Fruit fly (Drosophila melanogaster) whole organism, embryonic: ENCODE results near the gene Ir94a.

ENCODE experiments used
- CG10267 ChIP-seq: fragments of 200-800 bp; sonication (Bioruptor generic); optimal IDR thresholded peaks from 2 replicates; lab custom pipeline; 2018; ENCODE audit warnings: missing biosample characterization, mild to moderate bottlenecking, missing genetic modification characterization, moderate library complexity
- CG10543 ChIP-seq: fragments of 200-800 bp; sonication (Bioruptor generic); optimal IDR thresholded peaks from 3 replicates; lab custom pipeline; 2017; ENCODE audit warnings: missing biosample characterization, mild to moderate bottlenecking, missing genetic modification characterization, moderate library complexity
- CG11093 ChIP-seq: fragments of 200-800 bp; sonication (Bioruptor generic); IDR thresholded peaks from 3 replicates; pipeline ENCODE4 v1.3.6; 2022; ENCODE audit warnings: missing biosample characterization, missing genetic modification characterization
- CG1603 ChIP-seq: fragments of 200-800 bp; sonication (Bioruptor generic); optimal IDR thresholded peaks from 2 replicates; lab custom pipeline; 2019; ENCODE audit warnings: missing biosample characterization, mild to moderate bottlenecking, missing genetic modification characterization, moderate library complexity
- CG18619 ChIP-seq: fragments of 200-800 bp; sonication (Bioruptor generic); optimal IDR thresholded peaks from 3 replicates; lab custom pipeline; 2017; ENCODE audit warnings: missing biosample characterization, mild to moderate bottlenecking, missing genetic modification characterization
- CG2129 ChIP-seq: fragments of 200-800 bp; sonication (Bioruptor generic); IDR thresholded peaks from 2 replicates; pipeline ENCODE4 v1.3.6; 2022; ENCODE audit warnings: missing biosample characterization, missing genetic modification characterization; ENCODE audit not compliant: partially characterized antibody
- CG2199 ChIP-seq: fragments of 200-800 bp; sonication (Bioruptor generic); IDR thresholded peaks from 3 replicates; pipeline ENCODE4 v1.3.6; 2022; ENCODE audit warnings: missing biosample characterization, missing genetic modification characterization
- CG30403 ChIP-seq: fragments of 200-800 bp; sonication (Bioruptor generic); optimal IDR thresholded peaks from 3 replicates; lab custom pipeline; 2016; ENCODE audit warnings: missing biosample characterization, missing genetic modification characterization
- CG33557 ChIP-seq: fragments of 200-800 bp; sonication (Bioruptor generic); optimal IDR thresholded peaks from 2 replicates; lab custom pipeline; 2019; ENCODE audit warnings: missing biosample characterization, mild to moderate bottlenecking, missing genetic modification characterization, moderate library complexity
- CG34422 ChIP-seq: fragments of 200-800 bp; sonication (Bioruptor generic); IDR thresholded peaks from 3 replicates; pipeline ENCODE4 v1.3.6; 2022; ENCODE audit warnings: missing biosample characterization, missing genetic modification characterization
- CG3726 ChIP-seq: fragments of 200-800 bp; sonication (Bioruptor generic); IDR thresholded peaks from 3 replicates; pipeline ENCODE4, ENCODE4 v1.3.6; 2022; ENCODE audit warnings: missing biosample characterization, missing genetic modification characterization
- CG4730 ChIP-seq: fragments of 200-800 bp; sonication (Bioruptor generic); IDR thresholded peaks from 2 replicates; pipeline ENCODE4 v1.3.6; 2022; ENCODE audit warnings: missing biosample characterization, missing genetic modification characterization
- CG6654 ChIP-seq: fragments of 200-800 bp; sonication (Bioruptor generic); optimal IDR thresholded peaks from 2 replicates; lab custom pipeline; 2017; ENCODE audit warnings: missing biosample characterization, mild to moderate bottlenecking, missing genetic modification characterization
- CG6791 ChIP-seq: fragments of 200-800 bp; sonication (Bioruptor generic); IDR thresholded peaks from 3 replicates; pipeline ENCODE4 v1.3.6; 2022; ENCODE audit warnings: missing biosample characterization, missing genetic modification characterization; ENCODE audit not compliant: partially characterized antibody
- CG7372 ChIP-seq: fragments of 200-800 bp; sonication (Bioruptor generic); IDR thresholded peaks from 2 replicates; pipeline ENCODE4 v1.3.6; 2022; ENCODE audit warnings: missing biosample characterization, missing genetic modification characterization
- CG7987 ChIP-seq: fragments of 200-800 bp; sonication (Bioruptor generic); optimal IDR thresholded peaks from 2 replicates; lab custom pipeline; 2018; ENCODE audit warnings: missing biosample characterization, mild to moderate bottlenecking, missing genetic modification characterization, moderate library complexity
- CG9437 ChIP-seq: fragments of 200-800 bp; sonication (Bioruptor generic); optimal IDR thresholded peaks from 2 replicates; lab custom pipeline; 2018; ENCODE audit warnings: missing biosample characterization, mild to moderate bottlenecking, missing genetic modification characterization
- CoRest ChIP-seq: fragments of 200-800 bp; sonication (Bioruptor generic); optimal IDR thresholded peaks from 3 replicates; lab custom pipeline; 2018; ENCODE audit warnings: missing biosample characterization, mild to moderate bottlenecking, missing genetic modification characterization, moderate library complexity
- Dek ChIP-seq: fragments of 200-800 bp; sonication (Bioruptor generic); optimal IDR thresholded peaks from 3 replicates; lab custom pipeline; 2019; ENCODE audit warnings: missing biosample characterization, mild to moderate bottlenecking, missing genetic modification characterization, moderate library complexity
- ERR ChIP-seq: fragments of 200-800 bp; sonication (Bioruptor generic); optimal IDR thresholded peaks from 2 replicates; lab custom pipeline; 2016; ENCODE audit warnings: missing biosample characterization, missing genetic modification characterization
- Ets97D ChIP-seq: fragments of 200-800 bp; sonication (Bioruptor generic); optimal IDR thresholded peaks from 3 replicates; lab custom pipeline; 2016; ENCODE audit warnings: missing biosample characterization, missing genetic modification characterization
- Fer2 ChIP-seq: fragments of 200-800 bp; sonication (Bioruptor generic); optimal IDR thresholded peaks from 2 replicates; lab custom pipeline; 2018; ENCODE audit warnings: missing biosample characterization, mild to moderate bottlenecking, missing genetic modification characterization, moderate library complexity
- HHEX ChIP-seq: fragments of 200-800 bp; sonication (Bioruptor generic); optimal IDR thresholded peaks from 3 replicates; lab custom pipeline; 2017; ENCODE audit warnings: missing biosample characterization, mild to moderate bottlenecking, missing genetic modification characterization, missing genetic modification reagents
- HLH3B ChIP-seq: fragments of 200-800 bp; sonication (Bioruptor generic); IDR thresholded peaks from 2 replicates; pipeline ENCODE4 v1.3.6; 2022; ENCODE audit warnings: missing biosample characterization, missing genetic modification characterization
- Lim3 ChIP-seq: fragments of 200-800 bp; sonication (Bioruptor generic); IDR thresholded peaks from 2 replicates; pipeline ENCODE4 v1.3.6; 2022; ENCODE audit warnings: missing biosample characterization, missing genetic modification characterization
- Med ChIP-seq: fragments of 200-800 bp; sonication (Bioruptor generic); peaks from one replicate; lab custom pipeline; 2016; ENCODE audit warnings: missing biosample characterization, missing genetic modification characterization, mild to moderate bottlenecking, inconsistent platforms, moderate library complexity
- NC2β ChIP-seq: fragments of 200-800 bp; sonication (Bioruptor generic); optimal IDR thresholded peaks from 2 replicates; lab custom pipeline; 2016; ENCODE audit warnings: missing biosample characterization, missing genetic modification characterization
- Oli ChIP-seq: fragments of 200-800 bp; sonication (Bioruptor generic); optimal IDR thresholded peaks from 2 replicates; lab custom pipeline; 2018; ENCODE audit warnings: missing biosample characterization, mild to moderate bottlenecking, missing genetic modification characterization, moderate library complexity
- Sox102F ChIP-seq: fragments of 200-800 bp; sonication (Bioruptor generic); optimal IDR thresholded peaks from 2 replicates; lab custom pipeline; 2018; ENCODE audit warnings: missing biosample characterization, mild to moderate bottlenecking, missing genetic modification characterization, moderate library complexity
- Sry-β ChIP-seq: fragments of 200-800 bp; sonication (Bioruptor generic); optimal IDR thresholded peaks from 2 replicates; lab custom pipeline; 2018; ENCODE audit warnings: missing biosample characterization, mild to moderate bottlenecking, missing genetic modification characterization, moderate library complexity
- chn ChIP-seq: fragments of 200-800 bp; sonication (Bioruptor generic); optimal IDR thresholded peaks from 2 replicates; lab custom pipeline; 2016; ENCODE audit warnings: missing biosample characterization, missing genetic modification characterization
- da ChIP-seq: fragments of 200-800 bp; sonication (Bioruptor generic); optimal IDR thresholded peaks from 2 replicates; lab custom pipeline; 2016; ENCODE audit warnings: missing biosample characterization, missing genetic modification characterization
- eve ChIP-seq, 2 experiments: fragments of >200 bp; optimal IDR thresholded peaks; 2 replicates each; lab custom pipeline; 2017; ENCODE audit warnings: missing biosample characterization in 2 of 2, missing genetic modification characterization in 2 of 2
- fd3F ChIP-seq: fragments of 200-800 bp; sonication (Bioruptor generic); optimal IDR thresholded peaks from 2 replicates; lab custom pipeline; 2018; ENCODE audit warnings: missing biosample characterization, mild to moderate bottlenecking, missing genetic modification characterization, moderate library complexity
- hth ChIP-seq: fragments of >200 bp; optimal IDR thresholded peaks from 2 replicates; lab custom pipeline; 2017; ENCODE audit warnings: inconsistent platforms
- lilli ChIP-seq: fragments of 200-800 bp; sonication (Bioruptor generic); optimal IDR thresholded peaks from 3 replicates; lab custom pipeline; 2016; ENCODE audit warnings: missing biosample characterization, missing genetic modification characterization
- lola ChIP-seq, 3 experiments: fragments of >200 bp in 2 of 3; fragments of 200-800 bp in 1 of 3; sonication (Bioruptor generic) in 1 of 3; optimal IDR thresholded peaks; 2 replicates each; lab custom pipeline; 2017 to 2019; ENCODE audit warnings: missing biosample characterization in 3 of 3, missing genetic modification characterization in 3 of 3, mild to moderate bottlenecking in 1 of 3, moderate library complexity in 1 of 3
- mld ChIP-seq: fragments of 200-800 bp; sonication (Bioruptor generic); IDR thresholded peaks from 3 replicates; pipeline ENCODE4 v1.3.6; 2022; ENCODE audit warnings: missing biosample characterization, missing genetic modification characterization; ENCODE audit not compliant: partially characterized antibody
- odd ChIP-seq: fragments of 200-800 bp; sonication (Bioruptor generic); optimal IDR thresholded peaks from 2 replicates; lab custom pipeline; 2017; ENCODE audit warnings: missing biosample characterization, mild to moderate bottlenecking, missing genetic modification characterization
- p53 ChIP-seq: fragments of 200-800 bp; sonication (Bioruptor generic); optimal IDR thresholded peaks from 2 replicates; lab custom pipeline; 2016; ENCODE audit warnings: missing biosample characterization, missing genetic modification characterization
- pros ChIP-seq: fragments of 200-800 bp; sonication (Bioruptor generic); optimal IDR thresholded peaks from 3 replicates; lab custom pipeline; 2019; ENCODE audit warnings: missing biosample characterization, mild to moderate bottlenecking, missing genetic modification characterization, moderate library complexity
- psq ChIP-seq: fragments of 200-800 bp; sonication (Bioruptor generic); optimal IDR thresholded peaks from 2 replicates; lab custom pipeline; 2017; ENCODE audit warnings: missing biosample characterization, missing genetic modification characterization
- pum ChIP-seq: fragments of 200-800 bp; sonication (Bioruptor generic); optimal IDR thresholded peaks from 2 replicates; lab custom pipeline; 2016; ENCODE audit warnings: missing biosample characterization, missing genetic modification characterization
- pzg ChIP-seq: fragments of 200-800 bp; sonication (Bioruptor generic); optimal IDR thresholded peaks from 3 replicates; lab custom pipeline; 2018; ENCODE audit warnings: missing biosample characterization, mild to moderate bottlenecking, missing genetic modification characterization, moderate library complexity
- run ChIP-seq: fragments of 200-800 bp; sonication (Bioruptor generic); optimal IDR thresholded peaks from 3 replicates; lab custom pipeline; 2018; ENCODE audit warnings: missing biosample characterization, mild to moderate bottlenecking, missing genetic modification characterization
- scrt ChIP-seq: fragments of 200-800 bp; sonication (Bioruptor generic); optimal IDR thresholded peaks from 2 replicates; lab custom pipeline; 2018; ENCODE audit warnings: missing biosample characterization, mild to moderate bottlenecking, missing genetic modification characterization, moderate library complexity
- seq ChIP-seq: fragments of 200-800 bp; sonication (Bioruptor generic); IDR thresholded peaks from 2 replicates; pipeline ENCODE4 v1.3.6; 2022; ENCODE audit warnings: missing biosample characterization, missing genetic modification characterization
- sna ChIP-seq: fragments of 200-800 bp; sonication (Bioruptor generic); IDR thresholded peaks from 2 replicates; pipeline ENCODE4 v1.3.6; 2022; ENCODE audit warnings: missing biosample characterization, missing genetic modification characterization; ENCODE audit not compliant: partially characterized antibody
- ttk ChIP-seq: fragments of 200-800 bp; sonication (Bioruptor generic); IDR thresholded peaks from 2 replicates; pipeline ENCODE4 v2.1.2; 2022; ENCODE audit warnings: missing biosample characterization, missing genetic modification characterization
- zf30C ChIP-seq: fragments of 200-800 bp; sonication (Bioruptor generic); optimal IDR thresholded peaks from 3 replicates; lab custom pipeline; 2018; ENCODE audit warnings: missing biosample characterization, mild to moderate bottlenecking, missing genetic modification characterization

Gene Ir94a

dm6 chr3R:22133337-22134014, 20.2 kb downstream of the Ir94a start, which contains the start of gene SKIP (continued):
- TF ChIP-seq fd3F (GFP tag; lab: Kevin White, UChicago), result no peak
- TF ChIP-seq odd (GFP tag; lab: Kevin White, UChicago), result no peak
- peak; percentile 45 for TF ChIP-seq scrt (GFP tag; lab: Kevin White, UChicago)
- no peak for TF ChIP-seq CG18619 (GFP tag; lab: Kevin White, UChicago)
- no peak for TF ChIP-seq seq (GFP tag; lab: Robert Waterston, UW)
- TF ChIP-seq da (GFP tag; lab: Kevin White, UChicago), result no peak
- TF ChIP-seq hth (lab: Kevin White, UChicago), result no peak
- no peak for TF ChIP-seq CG3726
- TF ChIP-seq mld, result peak; percentile 55; the same call in 1 of the 3 replicates
- no peak for TF ChIP-seq CoRest (tag; lab: Kevin White, UChicago)
- TF ChIP-seq CG7987 (GFP tag; lab: Kevin White, UChicago), result peak; percentile 70
- TF ChIP-seq lilli (GFP tag; lab: Kevin White, UChicago), result peak; percentile 7
- TF ChIP-seq HHEX (GFP tag; lab: Kevin White, UChicago), result peak; percentile 24
- TF ChIP-seq chn (GFP tag; lab: Kevin White, UChicago), result peak; percentile 25
- peak; percentile 94 for TF ChIP-seq Med (GFP tag; lab: Kevin White, UChicago)
- TF ChIP-seq sna (GFP tag; lab: Robert Waterston, UW), result no peak
- TF ChIP-seq CG7372 (GFP tag; lab: Robert Waterston, UW), result no peak
- TF ChIP-seq zf30C (GFP tag; lab: Kevin White, UChicago), result peak; percentile 35
- TF ChIP-seq psq (GFP tag; lab: Kevin White, UChicago), result no peak
- TF ChIP-seq HLH3B (GFP tag; lab: Robert Waterston, UW), result no peak
- TF ChIP-seq Fer2 (tag; lab: Kevin White, UChicago), result no peak
- no peak for TF ChIP-seq Sox102F (GFP tag; lab: Kevin White, UChicago)
- no peak for TF ChIP-seq pros (GFP tag; lab: Kevin White, UChicago)
- no peak for TF ChIP-seq Lim3 (GFP tag; lab: Robert Waterston, UW)
- no peak for TF ChIP-seq CG6791 (GFP tag; lab: Robert Waterston, UW)
- no peak for TF ChIP-seq CG2129 (GFP tag; lab: Robert Waterston, UW)
- no peak for TF ChIP-seq Dek (tag; lab: Kevin White, UChicago)
- peak; percentile 2 for TF ChIP-seq ERR (GFP tag; lab: Kevin White, UChicago)
- no peak for TF ChIP-seq p53 (GFP tag; lab: Kevin White, UChicago)
- TF ChIP-seq CG10267, result peak; percentile 14
- no peak for TF ChIP-seq pum (GFP tag; lab: Kevin White, UChicago)
- TF ChIP-seq CG34422 (GFP tag; lab: Robert Waterston, UW), result peak; percentile 89; the same call in 1 of the 3 replicates
- peak; percentile 22 for TF ChIP-seq CG10543 (GFP tag; lab: Kevin White, UChicago)
- TF ChIP-seq run (tag; lab: Kevin White, UChicago), result no peak
- TF ChIP-seq pzg (GFP tag; lab: Kevin White, UChicago), result peak; percentile 49
- no peak for TF ChIP-seq CG11093 (GFP tag; lab: Robert Waterston, UW)
- TF ChIP-seq CG30403 (GFP tag; lab: Kevin White, UChicago), result no peak
- TF ChIP-seq CG9437 (GFP tag; lab: Kevin White, UChicago), result no peak
- no peak for TF ChIP-seq lola (GFP tag; optimal IDR thresholded peaks at IDR 0.05; lab: Kevin White, UChicago)
- TF ChIP-seq NC2β (GFP tag; lab: Kevin White, UChicago), result peak; percentile 53
- peak; percentile 83 for TF ChIP-seq Ets97D (GFP tag; lab: Kevin White, UChicago)
- TF ChIP-seq CG1603, result peak; percentile 47
- no peak for TF ChIP-seq ttk
- no peak for TF ChIP-seq eve (GFP tag; optimal IDR thresholded peaks at IDR 0.05; lab: Kevin White, UChicago)
- TF ChIP-seq CG6654 (GFP tag; lab: Kevin White, UChicago), result no peak
- TF ChIP-seq CG2199 (GFP tag; lab: Robert Waterston, UW), result peak; percentile 74; the same call in 2 of the 3 replicates
- TF ChIP-seq Sry-β (GFP tag; lab: Kevin White, UChicago), result no peak
- no peak for TF ChIP-seq CG4730 (GFP tag; lab: Robert Waterston, UW)
- no peak for TF ChIP-seq Oli (tag; lab: Kevin White, UChicago)
- no peak for TF ChIP-seq CG33557 (GFP tag; lab: Kevin White, UChicago)
